Fruit fly (Drosophila melanogaster) whole organism, embryonic: ENCODE data around the gene Ns4.

Experiments used
- BEAF-32 ChIP-seq: fragments of 200-800 bp; sonication (Bioruptor generic); optimal IDR thresholded peaks from 3 replicates; lab custom pipeline; 2017; ENCODE audit warnings: missing biosample characterization, missing genetic modification characterization, mild to moderate bottlenecking, moderate library complexity, missing genetic modification reagents
- CG10267 ChIP-seq: fragments of 200-800 bp; sonication (Bioruptor generic); optimal IDR thresholded peaks from 2 replicates; lab custom pipeline; 2018; ENCODE audit warnings: missing biosample characterization, mild to moderate bottlenecking, missing genetic modification characterization, moderate library complexity
- CG10366 ChIP-seq: fragments of 200-800 bp; sonication (Bioruptor generic); IDR thresholded peaks from 2 replicates; pipeline ENCODE4 v1.3.6; 2022; ENCODE audit warnings: missing biosample characterization, missing genetic modification characterization
- CG11093 ChIP-seq: fragments of 200-800 bp; sonication (Bioruptor generic); IDR thresholded peaks from 3 replicates; pipeline ENCODE4 v1.3.6; 2022; ENCODE audit warnings: missing biosample characterization, missing genetic modification characterization
- CG11398 ChIP-seq: fragments of 200-800 bp; sonication (Bioruptor generic); optimal IDR thresholded peaks from 2 replicates; lab custom pipeline; 2016; ENCODE audit warnings: missing biosample characterization, missing genetic modification characterization
- CG11456 ChIP-seq: fragments of 200-800 bp; sonication (Bioruptor generic); IDR thresholded peaks from 3 replicates; pipeline ENCODE4 v1.3.6; 2022; ENCODE audit warnings: missing biosample characterization, missing genetic modification characterization
- CG12391 ChIP-seq: fragments of 200-800 bp; sonication (Bioruptor generic); optimal IDR thresholded peaks from 3 replicates; lab custom pipeline; 2018; ENCODE audit warnings: missing biosample characterization, mild to moderate bottlenecking, missing genetic modification characterization, moderate library complexity
- CG13287 ChIP-seq: fragments of 200-800 bp; sonication (Bioruptor generic); IDR thresholded peaks from 2 replicates; pipeline ENCODE4 v1.3.6; 2022; ENCODE audit warnings: missing biosample characterization, missing genetic modification characterization; ENCODE audit not compliant: partially characterized antibody
- CG13894 ChIP-seq: fragments of 200-800 bp; sonication (Bioruptor generic); optimal IDR thresholded peaks from 3 replicates; lab custom pipeline; 2018; ENCODE audit warnings: missing biosample characterization, mild to moderate bottlenecking, missing genetic modification characterization, moderate library complexity
- CG14441 ChIP-seq: fragments of 200-800 bp; sonication (Bioruptor generic); IDR thresholded peaks from 2 replicates; pipeline ENCODE4 v1.3.6; 2022; ENCODE audit warnings: missing biosample characterization, missing genetic modification characterization
- CG14667 ChIP-seq: fragments of 200-800 bp; sonication (Bioruptor generic); IDR thresholded peaks from 2 replicates; pipeline ENCODE4 v1.3.6; 2022; ENCODE audit warnings: missing biosample characterization, missing genetic modification characterization
- CG15011 ChIP-seq: fragments of 200-800 bp; sonication (Bioruptor generic); optimal IDR thresholded peaks from 3 replicates; lab custom pipeline; 2018; ENCODE audit warnings: missing biosample characterization, mild to moderate bottlenecking, missing genetic modification characterization
- CG16813 ChIP-seq: fragments of 200-800 bp; sonication (Bioruptor generic); IDR thresholded peaks from 3 replicates; pipeline ENCODE4 v1.3.6; 2022; ENCODE audit warnings: missing biosample characterization, missing genetic modification characterization; ENCODE audit not compliant: partially characterized antibody
- CG17612 ChIP-seq: fragments of 200-800 bp; sonication (Bioruptor generic); IDR thresholded peaks from 2 replicates; pipeline ENCODE4 v1.3.6; 2022; ENCODE audit warnings: missing biosample characterization, missing genetic modification characterization
- CG18599 ChIP-seq: fragments of 200-800 bp; sonication (Bioruptor generic); optimal IDR thresholded peaks from 3 replicates; lab custom pipeline; 2017; ENCODE audit warnings: missing biosample characterization, missing genetic modification characterization, mild to moderate bottlenecking, moderate library complexity, missing genetic modification reagents
- CG2116 ChIP-seq: fragments of 200-800 bp; sonication (Bioruptor generic); optimal IDR thresholded peaks from 3 replicates; lab custom pipeline; 2018; ENCODE audit warnings: missing biosample characterization, mild to moderate bottlenecking, missing genetic modification characterization
- CG2712 ChIP-seq: fragments of 200-800 bp; optimal IDR thresholded peaks from 3 replicates; lab custom pipeline; 2019; ENCODE audit warnings: missing biosample characterization, mild to moderate bottlenecking, missing genetic modification characterization, moderate library complexity
- CG3838 ChIP-seq: fragments of 200-800 bp; sonication (Bioruptor generic); optimal IDR thresholded peaks from 3 replicates; lab custom pipeline; 2016; ENCODE audit warnings: missing biosample characterization, missing genetic modification characterization
- CG3995 ChIP-seq: fragments of 200-800 bp; sonication (Bioruptor generic); optimal IDR thresholded peaks from 3 replicates; lab custom pipeline; 2016; ENCODE audit warnings: missing biosample characterization, missing genetic modification characterization
- CG6654 ChIP-seq: fragments of 200-800 bp; sonication (Bioruptor generic); optimal IDR thresholded peaks from 2 replicates; lab custom pipeline; 2017; ENCODE audit warnings: missing biosample characterization, mild to moderate bottlenecking, missing genetic modification characterization
- CG6765 ChIP-seq: fragments of 200-800 bp; sonication (Bioruptor generic); optimal IDR thresholded peaks from 3 replicates; lab custom pipeline; 2017; ENCODE audit warnings: missing biosample characterization, mild to moderate bottlenecking, missing genetic modification characterization
- CG6813 ChIP-seq: fragments of 200-800 bp; sonication (Bioruptor generic); optimal IDR thresholded peaks from 2 replicates; lab custom pipeline; 2017; ENCODE audit warnings: missing biosample characterization, missing genetic modification characterization, mild to moderate bottlenecking, moderate library complexity, missing genetic modification reagents
- CG8478 ChIP-seq: fragments of >200 bp; optimal IDR thresholded peaks from 2 replicates; lab custom pipeline; 2018
- CG8924 ChIP-seq: fragments of 200-800 bp; optimal IDR thresholded peaks from 3 replicates; lab custom pipeline; 2019; ENCODE audit warnings: missing biosample characterization, mild to moderate bottlenecking, missing genetic modification characterization, moderate library complexity
- CG9437 ChIP-seq: fragments of 200-800 bp; sonication (Bioruptor generic); optimal IDR thresholded peaks from 2 replicates; lab custom pipeline; 2018; ENCODE audit warnings: missing biosample characterization, mild to moderate bottlenecking, missing genetic modification characterization
- D19B ChIP-seq: fragments of 200-800 bp; sonication (Bioruptor generic); optimal IDR thresholded peaks from 2 replicates; lab custom pipeline; 2017; ENCODE audit warnings: missing biosample characterization, mild to moderate bottlenecking, missing genetic modification characterization
- Deaf1 ChIP-seq: fragments of 200-800 bp; optimal IDR thresholded peaks from 3 replicates; lab custom pipeline; 2019; ENCODE audit warnings: missing biosample characterization, mild to moderate bottlenecking, missing genetic modification characterization, moderate library complexity
- Dp ChIP-seq: fragments of 200-800 bp; sonication (Bioruptor generic); optimal IDR thresholded peaks from 2 replicates; lab custom pipeline; 2018; ENCODE audit warnings: missing biosample characterization, mild to moderate bottlenecking, missing genetic modification characterization, moderate library complexity
- Fer2 ChIP-seq: fragments of 200-800 bp; sonication (Bioruptor generic); optimal IDR thresholded peaks from 2 replicates; lab custom pipeline; 2018; ENCODE audit warnings: missing biosample characterization, mild to moderate bottlenecking, missing genetic modification characterization, moderate library complexity
- Gsc ChIP-seq: fragments of 200-800 bp; sonication (Bioruptor generic); IDR thresholded peaks from 2 replicates; pipeline ENCODE4 v1.3.6; 2022; ENCODE audit warnings: missing biosample characterization, missing genetic modification characterization
- Hr39 ChIP-seq: fragments of >200 bp; optimal IDR thresholded peaks from 2 replicates; lab custom pipeline; 2017
- MESR4 ChIP-seq: fragments of 200-800 bp; sonication (Bioruptor generic); optimal IDR thresholded peaks from 2 replicates; lab custom pipeline; 2018; ENCODE audit warnings: missing biosample characterization, mild to moderate bottlenecking, missing genetic modification characterization, moderate library complexity
- Mad ChIP-seq: fragments of 200-800 bp; sonication (Bioruptor generic); optimal IDR thresholded peaks from 2 replicates; lab custom pipeline; 2016; ENCODE audit warnings: missing biosample characterization, missing genetic modification characterization
- Oli ChIP-seq: fragments of 200-800 bp; sonication (Bioruptor generic); optimal IDR thresholded peaks from 2 replicates; lab custom pipeline; 2018; ENCODE audit warnings: missing biosample characterization, mild to moderate bottlenecking, missing genetic modification characterization, moderate library complexity
- Side ChIP-seq: fragments of 200-800 bp; sonication (Bioruptor generic); optimal IDR thresholded peaks from 2 replicates; lab custom pipeline; 2016; ENCODE audit warnings: missing biosample characterization, missing genetic modification characterization
- YL-1 ChIP-seq: fragments of 200-800 bp; sonication (Bioruptor generic); optimal IDR thresholded peaks from 3 replicates; lab custom pipeline; 2017; ENCODE audit warnings: missing biosample characterization, mild to moderate bottlenecking, missing genetic modification characterization
- aop ChIP-seq: fragments of 200-800 bp; sonication (Bioruptor generic); IDR thresholded peaks from 2 replicates; pipeline ENCODE4 v1.3.6; 2022; ENCODE audit warnings: missing biosample characterization, missing genetic modification characterization
- ash1 ChIP-seq: fragments of 200-800 bp; sonication (Bioruptor generic); optimal IDR thresholded peaks from 2 replicates; lab custom pipeline; 2018; ENCODE audit warnings: missing biosample characterization, mild to moderate bottlenecking, missing genetic modification characterization
- bowl ChIP-seq: fragments of 200-800 bp; sonication (Bioruptor generic); IDR thresholded peaks from 2 replicates; pipeline ENCODE4 v1.3.6; 2022; ENCODE audit warnings: missing biosample characterization, missing genetic modification characterization
- br ChIP-seq: fragments of >200 bp; optimal IDR thresholded peaks from 2 replicates; lab custom pipeline; 2017
- bsh ChIP-seq, 2 experiments: fragments of 200-800 bp; sonication (Bioruptor generic); optimal IDR thresholded peaks; 2 replicates each; lab custom pipeline; 2017 to 2018; ENCODE audit warnings: mild to moderate bottlenecking in 2 of 2, missing biosample characterization in 2 of 2, missing genetic modification characterization in 2 of 2, moderate library complexity in 1 of 2
- caup ChIP-seq: fragments of 200-800 bp; sonication (Bioruptor generic); optimal IDR thresholded peaks from 3 replicates; lab custom pipeline; 2017; ENCODE audit warnings: missing biosample characterization, mild to moderate bottlenecking, missing genetic modification characterization, moderate library complexity; ENCODE audit not compliant: severe bottlenecking
- chinmo ChIP-seq: fragments of 200-800 bp; sonication (Bioruptor generic); IDR thresholded peaks from 4 replicates; pipeline ENCODE4 v1.3.6; 2022; ENCODE audit warnings: missing biosample characterization, missing genetic modification characterization; ENCODE audit not compliant: partially characterized antibody
- chn ChIP-seq: fragments of 200-800 bp; sonication (Bioruptor generic); optimal IDR thresholded peaks from 2 replicates; lab custom pipeline; 2016; ENCODE audit warnings: missing biosample characterization, missing genetic modification characterization
- dan ChIP-seq: fragments of 200-800 bp; sonication (Bioruptor generic); IDR thresholded peaks from 2 replicates; pipeline ENCODE4 v1.3.6; 2022; ENCODE audit warnings: missing biosample characterization, missing genetic modification characterization
- p53 ChIP-seq: fragments of 200-800 bp; sonication (Bioruptor generic); optimal IDR thresholded peaks from 2 replicates; lab custom pipeline; 2016; ENCODE audit warnings: missing biosample characterization, missing genetic modification characterization
- prd ChIP-seq, 3 experiments: fragments of >200 bp in 2 of 3; fragments of 200-800 bp in 1 of 3; sonication (Bioruptor generic) in 1 of 3; optimal IDR thresholded peaks in 2 of 3; IDR thresholded peaks in 1 of 3; 2 replicates in 2 of 3; 3 replicates in 1 of 3; pipeline versions ENCODE4 v1.3.6 to Lab custom; 2017 to 2022; ENCODE audit warnings: missing biosample characterization in 1 of 3, missing genetic modification characterization in 1 of 3
- psq ChIP-seq: fragments of 200-800 bp; sonication (Bioruptor generic); optimal IDR thresholded peaks from 2 replicates; lab custom pipeline; 2017; ENCODE audit warnings: missing biosample characterization, missing genetic modification characterization
- sug ChIP-seq: fragments of 200-800 bp; optimal IDR thresholded peaks from 2 replicates; lab custom pipeline; 2019; ENCODE audit warnings: missing biosample characterization, mild to moderate bottlenecking, missing genetic modification characterization, moderate library complexity
- trh ChIP-seq: fragments of 200-800 bp; sonication (Bioruptor generic); optimal IDR thresholded peaks from 2 replicates; lab custom pipeline; 2016; ENCODE audit warnings: missing biosample characterization, missing genetic modification characterization
- vnd ChIP-seq: fragments of 200-800 bp; sonication (Bioruptor generic); IDR thresholded peaks from 3 replicates; pipeline ENCODE4 v1.3.6; 2022; ENCODE audit warnings: missing biosample characterization, missing genetic modification characterization; ENCODE audit not compliant: partially characterized antibody
- wor ChIP-seq: fragments of 200-800 bp; sonication (Bioruptor generic); IDR thresholded peaks from 2 replicates; pipeline ENCODE4 v1.3.6; 2022; ENCODE audit warnings: missing biosample characterization, missing genetic modification characterization

The Ns4 gene

DNA sequence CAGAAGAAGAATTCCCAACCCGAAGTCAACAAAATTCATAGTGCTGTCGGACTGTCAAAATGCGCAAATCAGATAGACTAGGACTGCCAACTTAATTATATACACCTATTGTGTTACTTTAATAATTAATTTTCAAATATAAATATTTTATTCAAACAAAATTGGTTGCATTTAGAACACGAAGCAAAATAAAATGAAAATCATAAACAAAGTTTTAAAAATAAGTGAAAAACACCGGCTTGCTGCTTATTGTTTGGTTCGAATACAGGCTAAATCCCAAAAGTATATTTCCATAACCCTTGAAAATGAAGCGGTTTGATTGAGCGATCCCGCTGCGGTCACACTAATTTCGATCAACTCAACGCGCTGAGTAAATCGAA is 5.5 kb downstream of the Ns4 start, which contains the start of the genes Rhau and dia (continued):
- TF ChIP-seq CG6765 (no peak), D19B (GFP tag; lab: Kevin White, UChicago) (no peak), CG11456 (GFP tag; lab: Robert Waterston, UW) (no peak), sug (tag; lab: Kevin White, UChicago) (peak; percentile 29), CG18599 (GFP tag; lab: Kevin White, UChicago) (no peak), trh (GFP tag; lab: Kevin White, UChicago) (no peak), Hr39 (no peak), CG2116 (GFP tag; lab: Kevin White, UChicago) (peak; percentile 74), CG8924 (no peak), Side (GFP tag; lab: Kevin White, UChicago) (no peak), ash1 (no peak), CG6813 (GFP tag; lab: Kevin White, UChicago) (no peak), CG14667 (no peak), CG14441 (GFP tag; lab: Robert Waterston, UW) (no peak), chinmo (GFP tag; lab: Robert Waterston, UW) (no peak), bsh (GFP tag; optimal IDR thresholded peaks at IDR 0.05; lab: Kevin White, UChicago) (no peak), p53 (GFP tag; lab: Kevin White, UChicago) (no peak), CG11398 (GFP tag; lab: Kevin White, UChicago) (no peak), prd (optimal IDR thresholded peaks at IDR 0.05; lab: Kevin White, UChicago) (no peak), prd (GFP tag; IDR thresholded peaks at IDR 0.05; lab: Robert Waterston, UW) (peak; percentile 36; the same call in 1 of the 3 replicates), CG16813 (no peak), CG11093 (no peak), bowl (GFP tag; lab: Robert Waterston, UW) (no peak), Fer2 (no peak), CG6654 (GFP tag; lab: Kevin White, UChicago) (no peak), Mad (GFP tag; lab: Kevin White, UChicago) (no peak), CG10267 (tag; lab: Kevin White, UChicago) (peak; percentile 76), caup (no peak), dan (GFP tag; lab: Robert Waterston, UW) (no peak), chn (no peak), CG3995 (GFP tag; lab: Kevin White, UChicago) (peak; percentile 68), CG2712 (tag; lab: Kevin White, UChicago) (peak; percentile 60), Gsc (no peak), CG15011 (GFP tag; lab: Kevin White, UChicago) (no peak), CG12391 (tag; lab: Kevin White, UChicago) (peak; percentile 63), wor (GFP tag; lab: Robert Waterston, UW) (no peak), YL-1 (GFP tag; lab: Kevin White, UChicago) (peak; percentile 44), BEAF-32 (GFP tag; lab: Kevin White, UChicago) (peak; percentile 57), MESR4 (no peak), br (lab: Kevin White, UChicago) (no peak), CG13287 (peak; percentile 36), CG17612 (GFP tag; lab: Robert Waterston, UW) (no peak), CG9437 (GFP tag; lab: Kevin White, UChicago) (no peak), CG10366 (GFP tag; lab: Robert Waterston, UW) (no peak), CG3838 (GFP tag; lab: Kevin White, UChicago) (no peak), Deaf1 (tag; lab: Kevin White, UChicago) (no peak), CG8478 (lab: Kevin White, UChicago) (no peak), Dp (GFP tag; lab: Kevin White, UChicago) (peak; percentile 66), psq (no peak), aop (no peak), Oli (tag; lab: Kevin White, UChicago) (no peak), CG13894 (no peak), vnd (GFP tag; lab: Robert Waterston, UW) (no peak)
